Fruit fly (Drosophila melanogaster) whole organism: Measurements from ENCODE around the gene xmas.

Source experiments
- Dll ChIP-seq: fragments of >200 bp; optimal IDR thresholded peaks from 2 replicates; lab custom pipeline; 2017
- usp ChIP-seq: fragments of >200 bp; optimal IDR thresholded peaks from 2 replicates; lab custom pipeline; 2017; ENCODE audit warnings: missing biosample characterization, missing genetic modification characterization, mixed read lengths

The xmas gene

DNA sequence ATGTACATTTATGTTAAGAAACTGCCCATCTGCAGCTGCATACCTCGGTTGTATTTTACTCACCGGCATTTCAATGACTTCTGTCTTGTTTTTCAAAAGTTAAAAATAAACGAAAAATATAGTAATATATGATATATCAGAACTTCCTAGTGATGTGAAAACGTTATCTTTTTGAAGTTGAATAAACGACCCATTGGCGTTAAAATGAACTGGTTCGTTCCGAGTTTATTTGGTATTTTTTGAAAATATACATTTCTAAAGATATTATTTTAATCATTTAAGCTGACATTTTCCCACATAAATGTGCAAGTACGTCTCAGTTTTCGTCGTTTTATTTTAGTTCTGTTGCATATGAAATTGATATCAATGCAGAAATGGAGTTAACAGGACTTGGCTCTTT, 53.4 kb downstream of the xmas start, which contains the start of gene Arpc3B:
Arpc3B (minus strand) TSS at position 146 of the 400 bp plus-strand sequence.
- TF ChIP-seq usp (GFP tag; lab: Kevin White, UChicago) (no peak), Dll (lab: Kevin White, UChicago) (no peak)
